Worm (Caenorhabditis elegans) whole organism, young adult: ENCODE results near the gene mlt-8.

Experiments
- B0035.1 ChIP-seq: sonication (generic microtip); optimal IDR thresholded peaks from 2 replicates; lab custom pipeline; 2016; ENCODE audit warnings: missing genetic modification characterization, mild to moderate bottlenecking, missing compliant biosample characterization, missing genotype, missing genetic modification reagents
- B0261.1 ChIP-seq: sonication (generic microtip); optimal IDR thresholded peaks from 2 replicates; lab custom pipeline; 2016; ENCODE audit warnings: mild to moderate bottlenecking, missing genetic modification characterization, moderate library complexity, missing compliant biosample characterization
- B0336.3 ChIP-seq: fragments of 200-800 bp; sonication (Bioruptor generic); IDR thresholded peaks from 2 replicates; pipeline ENCODE4 v1.3.6; 2022; ENCODE audit warnings: missing genetic modification characterization, missing compliant biosample characterization
- F22D6.2 ChIP-seq: sonication (generic microtip); optimal IDR thresholded peaks from 2 replicates; lab custom pipeline; 2016; ENCODE audit warnings: mild to moderate bottlenecking, missing genetic modification characterization, missing compliant biosample characterization
- F23B12.7 ChIP-seq: sonication (generic microtip); optimal IDR thresholded peaks from 2 replicates; lab custom pipeline; 2017; ENCODE audit warnings: missing genetic modification characterization, mild to moderate bottlenecking, missing compliant biosample characterization, antibody characterized with exemption, moderate library complexity; ENCODE audit not compliant: insufficient read depth
- F39B2.1 ChIP-seq: fragments of 200-800 bp; sonication (Bioruptor generic); IDR thresholded peaks from 2 replicates; pipeline ENCODE4 v1.3.6; 2022; ENCODE audit warnings: missing genetic modification reagents, missing genetic modification characterization, missing compliant biosample characterization
- F49E8.2 ChIP-seq: sonication (generic microtip); optimal IDR thresholded peaks from 3 replicates; lab custom pipeline; 2017; ENCODE audit warnings: missing genetic modification characterization, mild to moderate bottlenecking, missing compliant biosample characterization, antibody characterized with exemption, moderate library complexity; ENCODE audit not compliant: insufficient read depth
- F55B11.4 ChIP-seq: sonication (generic microtip); optimal IDR thresholded peaks from 2 replicates; lab custom pipeline; 2016; ENCODE audit warnings: missing compliant biosample characterization, missing genetic modification characterization, borderline replicate concordance; ENCODE audit not compliant: insufficient read depth
- K11D2.4 ChIP-seq: fragments of 200-800 bp; sonication (Bioruptor generic); IDR thresholded peaks from 2 replicates; pipeline ENCODE4 v1.3.6; 2022; ENCODE audit warnings: missing genetic modification reagents, missing genetic modification characterization, missing compliant biosample characterization
- T07F8.4 ChIP-seq: sonication (generic microtip); optimal IDR thresholded peaks from 2 replicates; lab custom pipeline; 2016; ENCODE audit warnings: mild to moderate bottlenecking, missing genetic modification characterization, moderate library complexity, missing compliant biosample characterization
- Y79H2A.3 ChIP-seq: fragments of 200-800 bp; sonication (Bioruptor generic); conservative IDR thresholded peaks from 2 replicates; pipeline ENCODE4 v1.3.6; 2022; ENCODE audit warnings: missing genetic modification reagents, missing genetic modification characterization, missing compliant biosample characterization
- attf-6 ChIP-seq: fragments of 200-800 bp; sonication (Bioruptor generic); IDR thresholded peaks from 2 replicates; pipeline ENCODE4 v1.3.6; 2022; ENCODE audit warnings: missing genetic modification reagents, missing genetic modification characterization, missing compliant biosample characterization
- egl-44 ChIP-seq: fragments of 200-800 bp; sonication (Bioruptor generic); IDR thresholded peaks from 2 replicates; pipeline ENCODE4 v1.3.6; 2022; ENCODE audit warnings: missing genetic modification reagents, missing genetic modification characterization, missing compliant biosample characterization
- ekl-4 ChIP-seq: fragments of 200-800 bp; sonication (Bioruptor generic); IDR thresholded peaks from 2 replicates; pipeline ENCODE4 v1.3.6; 2022; ENCODE audit warnings: missing genetic modification reagents, missing genetic modification characterization, missing compliant biosample characterization
- gei-17 ChIP-seq: fragments of 200-800 bp; sonication (Bioruptor generic); optimal IDR thresholded peaks from 2 replicates; lab custom pipeline; 2018; ENCODE audit warnings: mild to moderate bottlenecking, missing genetic modification characterization, missing compliant biosample characterization
- hmg-1.2 ChIP-seq: fragments of 200-800 bp; sonication (Bioruptor generic); IDR thresholded peaks from 2 replicates; pipeline ENCODE4 v1.3.6; 2022; ENCODE audit warnings: missing genetic modification reagents, missing genetic modification characterization, missing compliant biosample characterization
- hrde-1 ChIP-seq: sonication (generic microtip); optimal IDR thresholded peaks from 2 replicates; lab custom pipeline; 2016; ENCODE audit warnings: missing genetic modification characterization, mild to moderate bottlenecking, missing compliant biosample characterization, moderate library complexity, missing genotype, missing genetic modification reagents, borderline replicate concordance
- let-526 ChIP-seq: fragments of 200-800 bp; sonication (Bioruptor generic); IDR thresholded peaks from 2 replicates; pipeline ENCODE4 v1.3.6; 2022; ENCODE audit warnings: missing genetic modification reagents, missing genetic modification characterization, missing compliant biosample characterization
- lin-26 ChIP-seq: fragments of 200-800 bp; sonication (Bioruptor generic); IDR thresholded peaks from 2 replicates; pipeline ENCODE4 v1.3.6; 2022; ENCODE audit warnings: missing genetic modification reagents, missing genetic modification characterization, missing compliant biosample characterization
- lin-40 ChIP-seq: sonication (generic microtip); optimal IDR thresholded peaks from 2 replicates; lab custom pipeline; 2016; ENCODE audit warnings: missing genetic modification characterization, mild to moderate bottlenecking, missing compliant biosample characterization, missing genotype, missing genetic modification reagents
- madf-6 ChIP-seq: fragments of 200-800 bp; sonication (Bioruptor generic); IDR thresholded peaks from 2 replicates; pipeline ENCODE4 v1.3.6; 2022; ENCODE audit warnings: missing genetic modification reagents, missing genetic modification characterization, missing compliant biosample characterization
- mcd-1 ChIP-seq: fragments of 200-800 bp; sonication (Bioruptor generic); IDR thresholded peaks from 2 replicates; pipeline ENCODE4 v1.3.6; 2022; ENCODE audit warnings: missing genetic modification reagents, missing genetic modification characterization, missing compliant biosample characterization
- mel-28 ChIP-seq: sonication (generic microtip); optimal IDR thresholded peaks from 2 replicates; lab custom pipeline; 2016; ENCODE audit warnings: borderline replicate concordance, mild to moderate bottlenecking, missing genetic modification characterization, missing compliant biosample characterization
- nfyb-1 ChIP-seq: fragments of 200-800 bp; sonication (Bioruptor generic); IDR thresholded peaks from 2 replicates; pipeline ENCODE4 v1.3.6; 2022; ENCODE audit warnings: missing genetic modification reagents, missing genetic modification characterization, missing compliant biosample characterization
- nhr-179 ChIP-seq: sonication (generic microtip); optimal IDR thresholded peaks from 2 replicates; lab custom pipeline; 2016; ENCODE audit warnings: mild to moderate bottlenecking, missing genetic modification characterization, missing compliant biosample characterization
- nhr-27 ChIP-seq: fragments of 200-800 bp; sonication (Bioruptor generic); optimal IDR thresholded peaks from 2 replicates; lab custom pipeline; 2018; ENCODE audit warnings: mild to moderate bottlenecking, missing genetic modification characterization, moderate library complexity, missing compliant biosample characterization
- nhr-80 ChIP-seq: sonication (generic microtip); optimal IDR thresholded peaks from 2 replicates; lab custom pipeline; 2016; ENCODE audit warnings: missing genetic modification characterization, missing compliant biosample characterization
- rcor-1 ChIP-seq: fragments of 200-800 bp; sonication (Bioruptor generic); IDR thresholded peaks from 2 replicates; pipeline ENCODE4 v1.3.6; 2022; ENCODE audit warnings: missing genetic modification reagents, missing genetic modification characterization, missing compliant biosample characterization
- rec-8 ChIP-seq, 2 experiments: sonication (generic microtip); optimal IDR thresholded peaks; 2 replicates each; lab custom pipeline; 2016; ENCODE audit warnings: mild to moderate bottlenecking in 2 of 2, missing genetic modification characterization in 2 of 2, missing genetic modification reagents in 2 of 2, missing genotype in 2 of 2, missing biosample characterization in 1 of 2, missing compliant biosample characterization in 1 of 2, moderate library complexity in 1 of 2
- sdz-38 ChIP-seq: sonication (generic microtip); optimal IDR thresholded peaks from 2 replicates; lab custom pipeline; 2016; ENCODE audit warnings: missing genotype, missing genetic modification characterization, missing compliant biosample characterization
- sea-2 ChIP-seq: fragments of 200-800 bp; sonication (Bioruptor generic); IDR thresholded peaks from 2 replicates; pipeline ENCODE4 v1.3.6; 2022; ENCODE audit warnings: missing genetic modification characterization, missing compliant biosample characterization
- snpc-1.3 ChIP-seq: sonication (generic microtip); optimal IDR thresholded peaks from 2 replicates; lab custom pipeline; 2017; ENCODE audit warnings: missing genetic modification characterization, mild to moderate bottlenecking, missing compliant biosample characterization, antibody characterized with exemption, moderate library complexity, missing genotype, missing genetic modification reagents; ENCODE audit not compliant: insufficient read depth
- snpc-3.4 ChIP-seq: sonication (generic microtip); optimal IDR thresholded peaks from 2 replicates; lab custom pipeline; 2017; ENCODE audit warnings: missing genetic modification characterization, mild to moderate bottlenecking, missing compliant biosample characterization, antibody characterized with exemption, moderate library complexity, missing genotype, missing genetic modification reagents
- snpc-4 ChIP-seq, 5 experiments: fragments of 150-350 bp in 1 of 5; sonication (generic microtip) in 4 of 5; optimal IDR thresholded peaks; 2 replicates each; lab custom pipeline; 2014 to 2018; ENCODE audit warnings: missing genetic modification characterization in 5 of 5, missing biosample characterization in 3 of 5, antibody characterized with exemption in 2 of 5, mild to moderate bottlenecking in 2 of 5, missing compliant biosample characterization in 2 of 5, missing genotype in 2 of 5, moderate library complexity in 2 of 5, missing genetic modification reagents in 1 of 5
- tbp1 ChIP-seq: fragments of 200-800 bp; sonication (Bioruptor generic); optimal IDR thresholded peaks from 2 replicates; lab custom pipeline; 2018; ENCODE audit warnings: mild to moderate bottlenecking, missing genetic modification characterization, missing compliant biosample characterization
- tbx-9 ChIP-seq: sonication (generic microtip); optimal IDR thresholded peaks from 2 replicates; lab custom pipeline; 2016; ENCODE audit warnings: borderline replicate concordance, missing genetic modification characterization, inconsistent platforms, missing compliant biosample characterization
- zfh-2 ChIP-seq: fragments of 200-800 bp; sonication (Bioruptor generic); conservative IDR thresholded peaks from 2 replicates; pipeline ENCODE4 v1.3.6; 2022; ENCODE audit warnings: missing genetic modification reagents, missing genetic modification characterization, missing compliant biosample characterization
- ztf-22 ChIP-seq: fragments of 200-800 bp; sonication (Bioruptor generic); optimal IDR thresholded peaks from 2 replicates; lab custom pipeline; 2018; ENCODE audit warnings: mild to moderate bottlenecking, missing genetic modification characterization, moderate library complexity, missing compliant biosample characterization
- ztf-25 ChIP-seq: fragments of 200-800 bp; sonication (Bioruptor generic); IDR thresholded peaks from 2 replicates; pipeline ENCODE4 v1.3.6; 2022; ENCODE audit warnings: missing genetic modification reagents, missing genetic modification characterization, missing compliant biosample characterization
- ztf-3 ChIP-seq: fragments of 200-800 bp; sonication (Bioruptor generic); optimal IDR thresholded peaks from 2 replicates; lab custom pipeline; 2018; ENCODE audit warnings: mild to moderate bottlenecking, missing genetic modification characterization, missing compliant biosample characterization
- ztf-6 ChIP-seq: fragments of 200-800 bp; sonication (Bioruptor generic); IDR thresholded peaks from 2 replicates; pipeline ENCODE4 v1.3.6; 2022; ENCODE audit warnings: missing genetic modification reagents, missing genetic modification characterization, missing compliant biosample characterization

The mlt-8 gene

ce11 chrII:580189-580643 lies 8.3 kb upstream of the mlt-8 start, which contains the start of the genes cdc-37 and W08F4.3 (continued):
- TF ChIP-seq lin-26 (GFP tag; lab: Robert Waterston, UW) (no peak), snpc-1.3 (peak; percentile 27), nhr-27 (tag; lab: Kevin White, UChicago) (no peak), lin-40 (tag; lab: Kevin White, UChicago) (no peak), hmg-1.2 (GFP tag; lab: Robert Waterston, UW) (peak; percentile 36; the same call in 1 of the 2 replicates), rcor-1 (GFP tag; lab: Robert Waterston, UW) (peak; percentile 19; the same call in 1 of the 2 replicates), K11D2.4 (GFP tag; lab: Robert Waterston, UW) (no peak), nfyb-1 (no peak), ztf-6 (GFP tag; lab: Robert Waterston, UW) (no peak)

ce11 chrII:578803-579202 lies 6.9 kb upstream of the mlt-8 start:
- TF ChIP-seq nhr-80 (tag; lab: Kevin White, UChicago): no peak
- 0 out of 2 replicates have a peak, but pooled peaks have one; percentile 3 for TF ChIP-seq lin-26 (GFP tag; lab: Robert Waterston, UW)
- TF ChIP-seq zfh-2 (GFP tag; lab: Robert Waterston, UW): peak; percentile 33; the same call in 1 of the 2 replicates
- TF ChIP-seq, all 124 proteins: peak for 2

ce11 chrII:577632-578031 lies 5.7 kb upstream of the mlt-8 start, which contains the start of gene W08F4.7:
TSS of gene W08F4.7 (minus strand) at chrII:577732.
- TF ChIP-seq gei-17 (GFP tag; lab: Kevin White, UChicago): no peak
- TF ChIP-seq B0261.1 (tag; lab: Kevin White, UChicago): no peak
- TF ChIP-seq hrde-1 (tag; lab: Kevin White, UChicago): peak; percentile 42
- TF ChIP-seq attf-6 (GFP tag; lab: Robert Waterston, UW): no peak
- TF ChIP-seq ztf-25: no peak
- TF ChIP-seq ekl-4 (GFP tag; lab: Robert Waterston, UW): 0 out of 2 replicates have a peak, but pooled peaks have one; percentile 12
- TF ChIP-seq tbp1 (GFP tag; lab: Kevin White, UChicago): no peak
- TF ChIP-seq Y79H2A.3 (GFP tag; lab: Robert Waterston, UW): no peak
- TF ChIP-seq zfh-2 (GFP tag; lab: Robert Waterston, UW): no peak
- no peak for TF ChIP-seq T07F8.4 (tag; lab: Kevin White, UChicago)
- no peak for TF ChIP-seq tbx-9 (tag; lab: Kevin White, UChicago)
- no peak for TF ChIP-seq snpc-4 (GFP tag; optimal IDR thresholded peaks at IDR 0.05; lab: Kevin White, UChicago)
- TF ChIP-seq snpc-4 (tag; optimal IDR thresholded peaks at IDR 0.05; lab: Kevin White, UChicago): no peak
- TF ChIP-seq rec-8 (tag; optimal IDR thresholded peaks at IDR 0.05; lab: Kevin White, UChicago): no peak
- TF ChIP-seq ztf-3: no peak
- no peak for TF ChIP-seq egl-44 (GFP tag; lab: Robert Waterston, UW)
- TF ChIP-seq mcd-1 (GFP tag; lab: Robert Waterston, UW): no peak
- no peak for TF ChIP-seq rcor-1 (GFP tag; lab: Robert Waterston, UW)
- peak; percentile 30 for TF ChIP-seq snpc-3.4
- TF ChIP-seq B0336.3: peak; percentile 26; the same call in 1 of the 2 replicates
- 0 out of 2 replicates have a peak, but pooled peaks have one; percentile 1 for TF ChIP-seq madf-6 (GFP tag; lab: Robert Waterston, UW)
- no peak for TF ChIP-seq F49E8.2
- no peak for TF ChIP-seq sdz-38 (tag; lab: Kevin White, UChicago)
- TF ChIP-seq nhr-179 (tag; lab: Kevin White, UChicago): no peak
- no peak for TF ChIP-seq B0035.1
- no peak for TF ChIP-seq nhr-27 (tag; lab: Kevin White, UChicago)
- no peak for TF ChIP-seq F39B2.1 (GFP tag; lab: Robert Waterston, UW)
- no peak for TF ChIP-seq F22D6.2 (tag; lab: Kevin White, UChicago)
- no peak for TF ChIP-seq sea-2
- TF ChIP-seq F23B12.7 (tag; lab: Kevin White, UChicago): no peak
- TF ChIP-seq snpc-1.3: peak; percentile 48
- TF ChIP-seq F55B11.4: no peak
- no peak for TF ChIP-seq let-526
- TF ChIP-seq mel-28: no peak
- no peak for TF ChIP-seq ztf-22
